Fruit fly (Drosophila melanogaster) ovary, adult (tissue): ENCODE measurements around the gene CG15283.

Experiments used
- CG17801 ChIP-seq: fragments of 200-800 bp; optimal IDR thresholded peaks from 2 replicates; lab custom pipeline; 2019; ENCODE audit warnings: missing biosample characterization, mild to moderate bottlenecking, missing genetic modification characterization, moderate library complexity; ENCODE audit not compliant: partially characterized antibody

CG15283 gene

dm6 chr2L:14410331-14410730 lies 40.4 kb downstream of the CG15283 start:
- no peak for TF ChIP-seq CG17801

DNA sequence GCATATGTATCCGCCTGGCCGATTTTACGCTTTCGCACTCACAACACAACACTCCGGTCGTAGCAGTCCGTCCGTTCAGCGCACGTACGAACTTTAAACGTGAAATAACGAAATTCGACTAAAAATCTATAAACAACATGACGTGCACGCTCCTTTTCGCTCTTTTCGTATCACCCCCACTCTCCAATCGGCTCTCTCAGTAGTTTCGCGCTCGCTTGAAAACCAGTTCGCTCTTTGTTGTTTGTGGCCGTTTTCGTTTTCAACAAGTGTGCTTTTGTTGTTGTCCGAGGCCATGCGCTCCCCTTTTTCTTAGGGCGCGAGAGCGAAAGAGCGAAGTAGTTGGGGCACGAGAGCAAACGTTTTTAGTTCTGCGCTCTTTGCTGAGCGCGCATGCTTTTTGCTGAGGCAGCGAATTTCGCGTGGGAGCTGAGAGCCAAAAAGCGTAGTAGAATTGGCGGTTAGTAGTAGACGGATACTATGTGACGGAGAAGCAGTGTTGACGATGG lies 41.2 kb downstream of the CG15283 start, which contains the start of gene elB:
TSS of gene elB (minus strand) at position 122 of the 506 bp plus-strand sequence.
- TF ChIP-seq CG17801: peak; percentile 70

DNA sequence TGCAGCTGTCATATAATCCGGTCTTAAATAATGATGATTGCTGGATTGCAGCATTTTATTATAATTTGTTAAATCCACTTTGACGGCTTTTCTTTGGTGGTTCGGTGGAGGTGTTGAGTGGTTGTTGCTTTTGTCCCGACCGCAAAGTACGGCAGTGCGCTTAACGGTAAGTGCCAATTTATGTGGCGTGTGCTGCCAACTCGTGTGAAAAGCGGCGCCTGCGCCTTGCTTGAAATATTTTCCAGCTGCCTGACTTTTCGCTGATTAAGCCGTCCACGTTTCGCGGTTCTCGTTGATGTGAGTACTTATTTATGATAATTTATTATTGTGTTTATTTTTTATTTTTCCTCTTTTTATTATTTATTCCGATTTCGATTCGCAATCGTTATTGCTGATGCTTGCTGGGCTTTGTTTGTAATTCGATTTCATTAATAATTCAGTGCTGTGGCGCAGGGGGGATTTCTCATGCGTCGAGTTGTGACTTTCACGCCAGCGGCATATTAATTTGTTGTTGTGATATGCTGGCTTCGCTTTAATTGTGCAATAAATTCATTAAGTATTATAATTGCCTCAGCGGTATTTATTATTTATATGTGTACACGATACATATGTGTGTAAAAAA lies 42.2 kb downstream of the CG15283 start:
- TF ChIP-seq CG17801: no peak

DNA sequence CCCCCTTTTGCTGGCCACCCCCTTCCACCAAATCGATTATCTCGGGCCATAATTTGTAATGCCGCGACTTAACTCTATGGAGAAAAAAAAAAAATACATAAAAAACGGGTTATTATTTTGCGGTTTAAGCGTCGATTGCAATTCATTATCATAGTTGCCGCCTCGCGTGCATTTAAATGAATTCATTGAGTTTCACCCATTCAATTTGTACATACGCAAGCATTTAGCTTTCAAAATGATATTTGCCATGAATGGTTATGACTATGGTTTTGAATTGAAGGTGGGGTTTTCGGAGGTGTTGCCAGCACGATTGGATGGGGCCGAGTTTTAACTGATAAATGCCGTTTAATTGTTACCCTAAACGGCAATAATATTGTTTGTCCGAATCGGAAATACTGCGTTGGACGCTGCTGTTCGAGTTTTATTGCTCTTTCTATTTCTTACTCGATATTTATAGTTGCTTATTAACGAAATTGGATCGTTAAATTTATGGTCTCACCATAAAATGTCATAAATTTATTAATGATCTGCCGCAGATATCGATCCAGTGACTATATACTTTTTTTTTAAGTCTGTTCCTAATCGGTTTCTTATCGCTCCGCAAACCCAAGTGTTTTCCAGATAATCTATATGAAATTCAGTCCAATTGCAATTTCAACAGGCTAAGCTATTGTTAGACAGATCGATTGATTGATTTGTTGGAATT lies 45.8 kb downstream of the CG15283 start:
- no peak for TF ChIP-seq CG17801

DNA sequence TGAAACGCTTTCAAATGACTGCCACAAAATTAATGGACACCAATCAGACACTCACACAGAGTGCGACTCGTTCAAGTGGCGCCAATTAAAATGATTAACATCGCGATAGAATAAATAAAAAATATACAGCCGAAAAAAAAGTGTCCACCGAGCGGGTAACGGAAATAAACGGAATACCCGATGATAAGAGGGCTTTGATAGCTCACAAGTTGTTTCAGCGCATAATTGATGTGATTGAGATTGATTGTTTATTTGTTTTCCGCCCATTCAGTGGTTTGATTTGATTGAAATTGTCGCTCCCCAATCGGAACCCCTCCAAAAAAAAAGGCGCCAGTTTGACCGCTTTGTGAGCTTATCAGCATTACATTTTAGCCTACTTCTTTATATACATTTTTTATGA lies 47.2 kb downstream of the CG15283 start:
- TF ChIP-seq CG17801: no peak

dm6 chr2L:14401616-14402240 lies 49.0 kb downstream of the CG15283 start:
- no peak for TF ChIP-seq CG17801

dm6 chr2L:14400676-14401075 lies 50.0 kb downstream of the CG15283 start:
- no peak for TF ChIP-seq CG17801
